Worm (Caenorhabditis elegans): ENCODE measurements around the gene srz-10.

DNA sequence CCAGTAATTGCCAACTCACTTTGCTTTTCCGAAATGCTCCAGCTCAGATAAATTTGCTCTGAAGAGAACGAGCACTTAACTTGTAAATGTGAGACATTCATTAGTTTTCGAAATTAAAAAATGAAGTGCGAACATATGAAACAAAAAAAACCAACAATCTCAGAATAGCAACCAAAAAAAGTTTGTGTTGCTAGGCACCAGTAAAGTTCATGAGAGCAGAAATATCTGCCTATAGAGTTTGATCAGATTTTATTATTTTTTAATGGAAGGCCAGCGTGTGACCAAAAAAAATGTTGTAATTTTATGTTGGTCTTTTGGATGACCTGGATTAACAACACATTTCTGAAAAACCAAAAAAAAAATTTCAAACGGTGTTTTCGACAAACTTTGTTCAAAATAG, 44.8 kb downstream of the srz-10 start, which contains the start of gene M01B2.12:
- TF ChIP-seq snpc-4 (tag; optimal IDR thresholded peaks at IDR 0.05) (no peak), nhr-11 (tag; optimal IDR thresholded peaks at IDR 0.05) (no peak), skn-1 (tag; optimal IDR thresholded peaks at IDR 0.05) (no peak), elt-3 (tag; optimal IDR thresholded peaks at IDR 0.05) (no peak), nhr-12 (tag; optimal IDR thresholded peaks at IDR 0.05) (no peak), elt-1 (tag; optimal IDR thresholded peaks at IDR 0.05) (no peak), lsy-2 (tag; optimal IDR thresholded peaks at IDR 0.05) (no peak), R02D3.7 (tag; optimal IDR thresholded peaks at IDR 0.05) (no peak), F13H6.1 (tag; optimal IDR thresholded peaks at IDR 0.05) (no peak), ama-1 (optimal IDR thresholded peaks at IDR 0.05) (no peak), aly-2 (tag; optimal IDR thresholded peaks at IDR 0.05) (no peak), ZK546.5 (tag; optimal IDR thresholded peaks at IDR 0.05) (no peak)
